Fruit fly (Drosophila melanogaster): ENCODE data around the gene Arglu1.
A peak's percentile ranks its signal among the peaks of the same experiment; 100 is the strongest.

Arglu1 gene

dm6 chr2L:9894871-9895364, 43.0 kb downstream of the Arglu1 start, which contains the start of gene Bka (continued):
- TF ChIP-seq onecut (GFP tag; IDR thresholded peaks at IDR 0.05) (peak; percentile 34; the same call in 1 of the 2 replicates), Optix (GFP tag; IDR thresholded peaks at IDR 0.05) (no peak), eyg (GFP tag; optimal IDR thresholded peaks at IDR 0.05) (no peak), CG15011 (GFP tag; optimal IDR thresholded peaks at IDR 0.05) (peak; percentile 65), bbx (GFP tag; IDR thresholded peaks at IDR 0.05; ENCODE audit: partially characterized antibody) (peak; percentile 95), CG8924 (tag; optimal IDR thresholded peaks at IDR 0.05) (peak; percentile 85), CG8359 (GFP tag; optimal IDR thresholded peaks at IDR 0.05; ENCODE audit: borderline replicate concordance) (no peak), CG32772 (GFP tag; IDR thresholded peaks at IDR 0.05) (no peak), CrebB (tag; optimal IDR thresholded peaks at IDR 0.05) (peak; percentile 79), Hr51 (GFP tag; optimal IDR thresholded peaks at IDR 0.05) (peak in 1 of 2 experiments; percentile 52), schlank (tag; optimal IDR thresholded peaks at IDR 0.05) (peak; percentile 20), sr (GFP tag; IDR thresholded peaks at IDR 0.05) (no peak), croc (GFP tag; conservative IDR thresholded peaks at IDR 0.05) (no peak), gt (GFP tag; IDR thresholded peaks at IDR 0.05) (no peak), Doc3 (GFP tag; IDR thresholded peaks at IDR 0.05; ENCODE audit: partially characterized antibody) (peak; percentile 99), Bgb (GFP tag; IDR thresholded peaks at IDR 0.05; ENCODE audit: partially characterized antibody) (peak; percentile 96), jigr1 (GFP tag; IDR thresholded peaks at IDR 0.05) (no peak), ato (GFP tag; IDR thresholded peaks at IDR 0.05; ENCODE audit: partially characterized antibody) (peak; percentile 91), CG16863 (GFP tag; optimal IDR thresholded peaks at IDR 0.05) (no peak), Usf (GFP tag; optimal IDR thresholded peaks at IDR 0.05) (no peak), ranshi (GFP tag; IDR thresholded peaks at IDR 0.05) (peak; percentile 22; the same call in 1 of the 2 replicates), CG9797 (GFP tag; optimal IDR thresholded peaks at IDR 0.05) (peak; percentile 57), Adf1 (GFP tag; IDR thresholded peaks at IDR 0.05) (peak; percentile 10; the same call in 1 of the 2 replicates), CG34224 (GFP tag; IDR thresholded peaks at IDR 0.05; ENCODE audit: partially characterized antibody) (peak; percentile 99), CG1233 (GFP tag; optimal IDR thresholded peaks at IDR 0.05) (peak; percentile 64), cg (GFP tag; optimal IDR thresholded peaks at IDR 0.05) (no peak), CG12391 (tag; optimal IDR thresholded peaks at IDR 0.05) (peak; percentile 78), aop (GFP tag; IDR thresholded peaks at IDR 0.05) (no peak), gem (tag; optimal IDR thresholded peaks at IDR 0.05) (peak; percentile 49), tx (GFP tag; optimal IDR thresholded peaks at IDR 0.05) (no peak), CG33557 (GFP tag; optimal IDR thresholded peaks at IDR 0.05) (peak; percentile 68), NfI (GFP tag; optimal IDR thresholded peaks at IDR 0.05) (peak; percentile 68), nmo (GFP tag; optimal IDR thresholded peaks at IDR 0.05) (peak; percentile 74), CG13624 (GFP tag; optimal IDR thresholded peaks at IDR 0.05) (peak; percentile 31), CG2889 (GFP tag; IDR thresholded peaks at IDR 0.05) (no peak), ap (GFP tag; IDR thresholded peaks at IDR 0.05) (no peak), Dad (GFP tag; optimal IDR thresholded peaks at IDR 0.05) (peak; percentile 25), Fer1 (GFP tag; optimal IDR thresholded peaks at IDR 0.05) (peak; percentile 81), ac (GFP tag; optimal IDR thresholded peaks at IDR 0.05) (no peak), Dbx (GFP tag; IDR thresholded peaks at IDR 0.05) (peak; percentile 53; the same call in 2 of the 3 replicates), slbo (GFP tag; IDR thresholded peaks at IDR 0.05) (0 out of 2 replicates have a peak, but pooled peaks have one; percentile 28), CG6175 (GFP tag; IDR thresholded peaks at IDR 0.05) (no peak), Myb (GFP tag; optimal IDR thresholded peaks at IDR 0.05) (no peak), tap (tag; optimal IDR thresholded peaks at IDR 0.05) (peak; percentile 56), rib (GFP tag; IDR thresholded peaks at IDR 0.05) (no peak), tin (GFP tag; optimal IDR thresholded peaks at IDR 0.05) (no peak), CG1602 (GFP tag; optimal IDR thresholded peaks at IDR 0.05) (no peak), CG15269 (tag; optimal IDR thresholded peaks at IDR 0.05) (peak; percentile 24), tup (GFP tag; optimal IDR thresholded peaks at IDR 0.05) (peak; percentile 13), HmgD (GFP tag; optimal IDR thresholded peaks at IDR 0.05) (no peak)
